Worm (Caenorhabditis elegans) whole organism, L1 larva: ENCODE measurements around the gene mpz-6.

Source experiments
- ceh-90 ChIP-seq: sonication (generic microtip); optimal IDR thresholded peaks from 2 replicates; lab custom pipeline; 2016; ENCODE audit warnings: missing genetic modification characterization, missing compliant biosample characterization
- efl-3 ChIP-seq: fragments of 200-800 bp; sonication (Bioruptor generic); optimal IDR thresholded peaks from 2 replicates; lab custom pipeline; 2018; ENCODE audit warnings: mild to moderate bottlenecking, missing genetic modification characterization, missing compliant biosample characterization
- elt-2 ChIP-seq: sonication (generic microtip); optimal IDR thresholded peaks from 2 replicates; lab custom pipeline; 2016; ENCODE audit warnings: missing genetic modification characterization, mild to moderate bottlenecking, inconsistent platforms, missing compliant biosample characterization, missing genetic modification reagents
- lin-13 ChIP-seq: fragments of 150-350 bp; optimal IDR thresholded peaks from 2 replicates; lab custom pipeline; 2014; ENCODE audit warnings: missing biosample characterization, missing genetic modification reagents, missing genetic modification characterization
- lin-35 ChIP-seq, 2 experiments: fragments of 150-350 bp; optimal IDR thresholded peaks; 2 replicates each; lab custom pipeline; 2014; ENCODE audit warnings: missing biosample characterization in 2 of 2, missing genetic modification characterization in 2 of 2, missing genetic modification reagents in 2 of 2
- lsy-2 ChIP-seq, 2 experiments: fragments of 150-350 bp; optimal IDR thresholded peaks; 2 replicates each; lab custom pipeline; 2014; ENCODE audit warnings: missing biosample characterization in 2 of 2, missing genetic modification characterization in 2 of 2
- mdl-1 ChIP-seq, 2 experiments: fragments of 150-350 bp; optimal IDR thresholded peaks; 2 replicates each; lab custom pipeline; 2014 to 2017; ENCODE audit warnings: missing biosample characterization in 2 of 2, missing genetic modification characterization in 2 of 2, inconsistent platforms in 1 of 2
- mep-1 ChIP-seq: fragments of 150-350 bp; optimal IDR thresholded peaks from 2 replicates; lab custom pipeline; 2014; ENCODE audit warnings: missing biosample characterization, missing genetic modification characterization
- nhr-11 ChIP-seq: fragments of 150-350 bp; optimal IDR thresholded peaks from 2 replicates; lab custom pipeline; 2014; ENCODE audit warnings: missing biosample characterization, missing genetic modification characterization
- skn-1 ChIP-seq: fragments of 150-350 bp; optimal IDR thresholded peaks from 2 replicates; lab custom pipeline; 2014; ENCODE audit warnings: missing biosample characterization, missing genetic modification characterization
- unc-130 ChIP-seq: fragments of 150-350 bp; optimal IDR thresholded peaks from 2 replicates; lab custom pipeline; 2017; ENCODE audit warnings: missing biosample characterization, missing genetic modification characterization, inconsistent platforms
- unc-62 ChIP-seq: fragments of 150-350 bp; optimal IDR thresholded peaks from 2 replicates; lab custom pipeline; 2014; ENCODE audit warnings: missing biosample characterization, missing genetic modification reagents, missing genetic modification characterization
- ztf-11 ChIP-seq, 2 experiments: sonication (generic microtip); optimal IDR thresholded peaks; 2 replicates each; lab custom pipeline; 2016 to 2017; ENCODE audit warnings: missing genetic modification characterization in 2 of 2, missing biosample characterization in 1 of 2, missing compliant biosample characterization in 1 of 2

ce11 chrII:9407020-9407419, at the start of gene mpz-6:
- no peak for TF ChIP-seq mdl-1 (tag; optimal IDR thresholded peaks at IDR 0.05; lab: Kevin White, UChicago)
- no peak for TF ChIP-seq ztf-11 (tag; optimal IDR thresholded peaks at IDR 0.05; lab: Kevin White, UChicago)
- no peak for TF ChIP-seq lsy-2 (tag; optimal IDR thresholded peaks at IDR 0.05; lab: Kevin White, UChicago)
- TF ChIP-seq skn-1 (tag; lab: Kevin White, UChicago) = no peak
- no peak for TF ChIP-seq lin-13 (GFP tag; lab: Kevin White, UChicago)
- TF ChIP-seq unc-130 = no peak
- no peak for TF ChIP-seq elt-2 (tag; lab: Kevin White, UChicago)
- TF ChIP-seq mep-1 = no peak
- TF ChIP-seq ceh-90 (tag; lab: Kevin White, UChicago) = no peak
- no peak for TF ChIP-seq efl-3
- TF ChIP-seq nhr-11 (tag; lab: Kevin White, UChicago) = no peak
- no peak for TF ChIP-seq lin-35 (GFP tag; optimal IDR thresholded peaks at IDR 0.05; lab: Kevin White, UChicago)
- TF ChIP-seq unc-62 = no peak
